Worm (Caenorhabditis elegans) whole organism, young adult: Measurements from ENCODE around the gene K01A12.2.

Experiments
- C06A6.2 ChIP-seq: fragments of 200-800 bp; sonication (Bioruptor generic); conservative IDR thresholded peaks from 2 replicates; pipeline ENCODE4 v1.3.6; 2022; ENCODE audit warnings: missing genetic modification characterization, missing compliant biosample characterization
- F22D6.2 ChIP-seq: sonication (generic microtip); optimal IDR thresholded peaks from 2 replicates; lab custom pipeline; 2016; ENCODE audit warnings: mild to moderate bottlenecking, missing genetic modification characterization, missing compliant biosample characterization
- F23B12.7 ChIP-seq: sonication (generic microtip); optimal IDR thresholded peaks from 2 replicates; lab custom pipeline; 2017; ENCODE audit warnings: missing genetic modification characterization, mild to moderate bottlenecking, missing compliant biosample characterization, antibody characterized with exemption, moderate library complexity; ENCODE audit not compliant: insufficient read depth
- F33H1.4 ChIP-seq: fragments of 200-800 bp; sonication (Bioruptor generic); IDR thresholded peaks from 2 replicates; pipeline ENCODE4 v1.3.6; 2022; ENCODE audit warnings: missing genetic modification reagents, missing genetic modification characterization, missing compliant biosample characterization
- F37B4.10 ChIP-seq: fragments of 200-800 bp; sonication (Bioruptor generic); IDR thresholded peaks from 2 replicates; pipeline ENCODE4 v1.3.6; 2022; ENCODE audit warnings: missing genetic modification characterization, missing compliant biosample characterization
- F52B5.7 ChIP-seq: sonication (generic microtip); optimal IDR thresholded peaks from 2 replicates; lab custom pipeline; 2016; ENCODE audit warnings: mild to moderate bottlenecking, missing genetic modification characterization, missing compliant biosample characterization
- F57A8.1 ChIP-seq: fragments of 200-800 bp; sonication (Bioruptor generic); optimal IDR thresholded peaks from 2 replicates; lab custom pipeline; 2018; ENCODE audit warnings: mild to moderate bottlenecking, missing genetic modification characterization, moderate library complexity, missing compliant biosample characterization
- K12H6.12 ChIP-seq: fragments of 200-800 bp; sonication (Bioruptor generic); optimal IDR thresholded peaks from 2 replicates; lab custom pipeline; 2018; ENCODE audit warnings: mild to moderate bottlenecking, missing genetic modification characterization, missing compliant biosample characterization
- T07F8.4 ChIP-seq: sonication (generic microtip); optimal IDR thresholded peaks from 2 replicates; lab custom pipeline; 2016; ENCODE audit warnings: mild to moderate bottlenecking, missing genetic modification characterization, moderate library complexity, missing compliant biosample characterization
- Y67H2A.10 ChIP-seq: fragments of 200-800 bp; sonication (Bioruptor generic); conservative IDR thresholded peaks from 2 replicates; pipeline ENCODE4 v1.3.6; 2022; ENCODE audit warnings: missing genetic modification reagents, missing genetic modification characterization, missing compliant biosample characterization
- Y79H2A.3 ChIP-seq: fragments of 200-800 bp; sonication (Bioruptor generic); conservative IDR thresholded peaks from 2 replicates; pipeline ENCODE4 v1.3.6; 2022; ENCODE audit warnings: missing genetic modification reagents, missing genetic modification characterization, missing compliant biosample characterization
- Y95B8A.8 ChIP-seq: fragments of 200-800 bp; sonication (Bioruptor generic); IDR thresholded peaks from 2 replicates; pipeline ENCODE4 v1.3.6; 2022; ENCODE audit warnings: missing genetic modification reagents, missing genetic modification characterization, missing compliant biosample characterization
- ZK185.1 ChIP-seq: sonication (generic microtip); optimal IDR thresholded peaks from 2 replicates; lab custom pipeline; 2016; ENCODE audit warnings: mild to moderate bottlenecking, missing genetic modification characterization, missing compliant biosample characterization; ENCODE audit not compliant: poor library complexity, severe bottlenecking
- atf-7 ChIP-seq: sonication (generic microtip); optimal IDR thresholded peaks from 2 replicates; lab custom pipeline; 2017; ENCODE audit warnings: mild to moderate bottlenecking, missing genetic modification characterization, missing compliant biosample characterization
- athp-1 ChIP-seq: sonication (generic microtip); optimal IDR thresholded peaks from 2 replicates; lab custom pipeline; 2017; ENCODE audit warnings: mild to moderate bottlenecking, missing genetic modification characterization, missing compliant biosample characterization
- attf-3 ChIP-seq: fragments of 200-800 bp; sonication (Bioruptor generic); conservative IDR thresholded peaks from 2 replicates; pipeline ENCODE4 v1.3.6; 2022; ENCODE audit warnings: missing genetic modification reagents, missing genetic modification characterization, missing compliant biosample characterization
- bed-2 ChIP-seq: fragments of 200-800 bp; sonication (Bioruptor generic); IDR thresholded peaks from 2 replicates; pipeline ENCODE4 v1.3.6; 2022; ENCODE audit warnings: missing genetic modification reagents, missing genetic modification characterization, missing compliant biosample characterization
- cebp-1 ChIP-seq, 2 experiments: fragments of 200-800 bp in 1 of 2; sonication (Bioruptor generic) in 1 of 2; sonication (generic microtip) in 1 of 2; IDR thresholded peaks in 1 of 2; optimal IDR thresholded peaks in 1 of 2; 2 replicates each; pipeline versions ENCODE4 v1.3.6 to Lab custom; 2017 to 2022; ENCODE audit warnings: missing compliant biosample characterization in 2 of 2, missing genetic modification characterization in 2 of 2, mild to moderate bottlenecking in 1 of 2, missing genetic modification reagents in 1 of 2, moderate library complexity in 1 of 2
- cebp-2 ChIP-seq: fragments of 200-800 bp; sonication (Bioruptor generic); IDR thresholded peaks from 2 replicates; pipeline ENCODE4 v1.3.6; 2022; ENCODE audit warnings: missing genetic modification characterization, missing compliant biosample characterization
- ceh-27 ChIP-seq: fragments of 200-800 bp; sonication (Bioruptor generic); optimal IDR thresholded peaks from 2 replicates; lab custom pipeline; 2018; ENCODE audit warnings: mild to moderate bottlenecking, missing genetic modification characterization, moderate library complexity, missing compliant biosample characterization
- ceh-40 ChIP-seq: fragments of 200-800 bp; sonication (Bioruptor generic); IDR thresholded peaks from 2 replicates; pipeline ENCODE4 v1.3.6; 2022; ENCODE audit warnings: missing genetic modification characterization, missing compliant biosample characterization
- dox-1 ChIP-seq: fragments of 200-800 bp; sonication (Bioruptor generic); IDR thresholded peaks from 2 replicates; pipeline ENCODE4 v1.3.6; 2022; ENCODE audit warnings: missing genetic modification reagents, missing genetic modification characterization, missing compliant biosample characterization
- him-1 ChIP-seq: sonication (generic microtip); optimal IDR thresholded peaks from 2 replicates; lab custom pipeline; 2016; ENCODE audit warnings: missing genotype, missing genetic modification reagents, missing genetic modification characterization, missing compliant biosample characterization
- hlh-12 ChIP-seq: sonication (generic microtip); optimal IDR thresholded peaks from 2 replicates; lab custom pipeline; 2016; ENCODE audit warnings: missing genetic modification characterization, missing compliant biosample characterization
- hmg-1.2 ChIP-seq: fragments of 200-800 bp; sonication (Bioruptor generic); IDR thresholded peaks from 2 replicates; pipeline ENCODE4 v1.3.6; 2022; ENCODE audit warnings: missing genetic modification reagents, missing genetic modification characterization, missing compliant biosample characterization
- hrde-1 ChIP-seq: sonication (generic microtip); optimal IDR thresholded peaks from 2 replicates; lab custom pipeline; 2016; ENCODE audit warnings: missing genetic modification characterization, mild to moderate bottlenecking, missing compliant biosample characterization, moderate library complexity, missing genotype, missing genetic modification reagents, borderline replicate concordance
- hsf-1 ChIP-seq: fragments of 200-800 bp; sonication (Bioruptor generic); IDR thresholded peaks from 2 replicates; pipeline ENCODE4 v1.3.6; 2022; ENCODE audit warnings: missing genetic modification reagents, missing genetic modification characterization, missing compliant biosample characterization
- lag-1 ChIP-seq: fragments of 200-800 bp; sonication (Bioruptor generic); IDR thresholded peaks from 2 replicates; pipeline ENCODE4 v1.3.6; 2022; ENCODE audit warnings: missing genetic modification reagents, missing genetic modification characterization, missing compliant biosample characterization
- lin-26 ChIP-seq: fragments of 200-800 bp; sonication (Bioruptor generic); IDR thresholded peaks from 2 replicates; pipeline ENCODE4 v1.3.6; 2022; ENCODE audit warnings: missing genetic modification reagents, missing genetic modification characterization, missing compliant biosample characterization
- lsl-1 ChIP-seq: fragments of 200-800 bp; sonication (Bioruptor generic); optimal IDR thresholded peaks from 2 replicates; lab custom pipeline; 2018; ENCODE audit warnings: mild to moderate bottlenecking, missing genetic modification characterization, moderate library complexity, missing compliant biosample characterization
- madf-6 ChIP-seq: fragments of 200-800 bp; sonication (Bioruptor generic); IDR thresholded peaks from 2 replicates; pipeline ENCODE4 v1.3.6; 2022; ENCODE audit warnings: missing genetic modification reagents, missing genetic modification characterization, missing compliant biosample characterization
- madf-8 ChIP-seq: fragments of 200-800 bp; sonication (Bioruptor generic); conservative IDR thresholded peaks from 2 replicates; pipeline ENCODE4 v1.3.6; 2022; ENCODE audit warnings: missing genetic modification reagents, missing genetic modification characterization, missing compliant biosample characterization
- nhr-120 ChIP-seq: fragments of 200-800 bp; sonication (Bioruptor generic); IDR thresholded peaks from 2 replicates; pipeline ENCODE4 v1.3.6; 2022; ENCODE audit warnings: missing genetic modification characterization, missing compliant biosample characterization
- nhr-179 ChIP-seq: sonication (generic microtip); optimal IDR thresholded peaks from 2 replicates; lab custom pipeline; 2016; ENCODE audit warnings: mild to moderate bottlenecking, missing genetic modification characterization, missing compliant biosample characterization
- nhr-80 ChIP-seq: sonication (generic microtip); optimal IDR thresholded peaks from 2 replicates; lab custom pipeline; 2016; ENCODE audit warnings: missing genetic modification characterization, missing compliant biosample characterization
- pbrm-1 ChIP-seq: fragments of 200-800 bp; sonication (Bioruptor generic); IDR thresholded peaks from 2 replicates; pipeline ENCODE4 v1.3.6; 2022; ENCODE audit warnings: missing genetic modification reagents, missing genetic modification characterization, missing compliant biosample characterization
- rcor-1 ChIP-seq: fragments of 200-800 bp; sonication (Bioruptor generic); IDR thresholded peaks from 2 replicates; pipeline ENCODE4 v1.3.6; 2022; ENCODE audit warnings: missing genetic modification reagents, missing genetic modification characterization, missing compliant biosample characterization
- repo-1 ChIP-seq: sonication (generic microtip); optimal IDR thresholded peaks from 2 replicates; lab custom pipeline; 2017; ENCODE audit warnings: mild to moderate bottlenecking, missing genetic modification characterization, missing compliant biosample characterization
- rpc-1 ChIP-seq, 2 experiments: fragments of 150-350 bp in 1 of 2; sonication (generic microtip) in 1 of 2; optimal IDR thresholded peaks; 2 replicates each; lab custom pipeline; 2014 to 2018; ENCODE audit warnings: missing biosample characterization in 1 of 2, missing genetic modification characterization in 1 of 2, missing genetic modification reagents in 1 of 2, missing genotype in 1 of 2
- sdz-38 ChIP-seq: sonication (generic microtip); optimal IDR thresholded peaks from 2 replicates; lab custom pipeline; 2016; ENCODE audit warnings: missing genotype, missing genetic modification characterization, missing compliant biosample characterization
- somi-1 ChIP-seq: fragments of 200-800 bp; sonication (Bioruptor generic); optimal IDR thresholded peaks from 2 replicates; lab custom pipeline; 2018; ENCODE audit warnings: mild to moderate bottlenecking, missing genetic modification characterization, missing compliant biosample characterization
- unc-130 ChIP-seq: sonication (generic microtip); optimal IDR thresholded peaks from 2 replicates; lab custom pipeline; 2016; ENCODE audit warnings: missing genetic modification reagents, missing genetic modification characterization, missing compliant biosample characterization
- xnd-1 ChIP-seq: sonication (generic microtip); optimal IDR thresholded peaks from 2 replicates; lab custom pipeline; 2016; ENCODE audit warnings: missing genotype, missing genetic modification reagents, missing genetic modification characterization, missing compliant biosample characterization
- ztf-18 ChIP-seq: sonication (generic microtip); optimal IDR thresholded peaks from 2 replicates; lab custom pipeline; 2016; ENCODE audit warnings: missing genotype, mild to moderate bottlenecking, missing genetic modification characterization, missing compliant biosample characterization
- ztf-28 ChIP-seq: fragments of 200-800 bp; sonication (Bioruptor generic); IDR thresholded peaks from 2 replicates; pipeline ENCODE4 v1.3.6; 2022; ENCODE audit warnings: missing genetic modification reagents, missing genetic modification characterization, missing compliant biosample characterization

The K01A12.2 gene

DNA sequence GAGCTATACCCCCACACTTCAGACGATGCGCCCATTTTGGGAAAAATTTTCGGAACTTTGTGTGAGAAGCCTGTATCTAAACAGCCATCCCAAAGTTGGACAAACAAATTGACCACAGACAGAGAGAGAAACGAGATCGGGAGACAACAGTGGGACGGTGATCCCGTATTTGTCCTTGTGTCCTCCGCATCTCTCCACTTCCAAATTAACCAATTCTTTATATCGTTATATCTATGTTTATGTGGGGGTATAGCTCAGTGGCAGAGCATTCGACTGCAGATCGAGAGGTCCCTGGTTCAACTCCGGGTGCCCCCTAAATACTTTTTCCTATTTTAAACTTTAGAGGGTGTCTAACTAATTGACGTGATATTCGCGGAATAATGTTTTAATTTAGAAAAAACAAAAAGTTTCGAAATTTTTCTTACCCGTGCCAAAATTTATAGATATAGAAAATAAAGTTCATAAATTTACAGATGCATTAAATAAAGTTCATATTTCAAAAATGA is 25.6 kb downstream of the K01A12.2 start (continued):
- TF ChIP-seq rpc-1 (optimal IDR thresholded peaks at IDR 0.05; lab: Kevin White, UChicago): peak; percentile 88
- peak; percentile 97 for TF ChIP-seq rpc-1 (tag; optimal IDR thresholded peaks at IDR 0.05; lab: Kevin White, UChicago)
- TF ChIP-seq F57A8.1 (GFP tag; lab: Kevin White, UChicago): peak; percentile 61
- peak; percentile 35; the same call in 1 of the 2 replicates for TF ChIP-seq rcor-1 (GFP tag; lab: Robert Waterston, UW)
- peak; percentile 80; the same call in 1 of the 2 replicates for TF ChIP-seq cebp-2 (GFP tag; lab: Robert Waterston, UW)
- TF ChIP-seq sdz-38 (tag; lab: Kevin White, UChicago): no peak
- 0 out of 2 replicates have a peak, but pooled peaks have one; percentile 6 for TF ChIP-seq F37B4.10 (GFP tag; lab: Robert Waterston, UW)
- TF ChIP-seq Y95B8A.8: no peak
- TF ChIP-seq lsl-1 (GFP tag; lab: Kevin White, UChicago): no peak
- peak; percentile 36 for TF ChIP-seq unc-130 (GFP tag; lab: Kevin White, UChicago)
- TF ChIP-seq lag-1 (GFP tag; lab: Robert Waterston, UW): no peak
- TF ChIP-seq K12H6.12 (tag; lab: Kevin White, UChicago): no peak
- TF ChIP-seq T07F8.4 (tag; lab: Kevin White, UChicago): peak; percentile 62
- TF ChIP-seq, all 124 proteins: peak for 56

DNA sequence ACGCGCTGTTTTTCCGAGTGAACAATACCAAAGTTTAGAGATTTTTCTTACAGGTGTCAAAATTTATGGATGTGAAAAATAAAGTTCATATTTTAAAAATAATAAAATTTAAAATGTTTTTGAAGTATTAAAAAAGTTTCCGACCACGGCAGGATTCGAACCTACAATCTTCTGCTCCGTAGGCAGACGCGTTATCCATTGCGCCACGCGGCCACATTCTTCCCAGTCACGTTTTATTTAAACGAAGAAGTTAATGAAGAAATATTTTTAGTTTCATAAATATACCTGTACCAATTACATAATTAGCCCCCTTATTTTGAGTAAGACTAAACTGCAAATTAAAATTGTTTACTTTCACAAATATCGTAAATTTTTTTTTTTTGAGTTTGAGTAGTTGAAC is 27.5 kb downstream of the K01A12.2 start:
- TF ChIP-seq T07F8.4 (tag; lab: Kevin White, UChicago) (no peak), him-1 (tag; lab: Kevin White, UChicago) (peak; percentile 60), sdz-38 (tag; lab: Kevin White, UChicago) (no peak), F52B5.7 (tag; lab: Kevin White, UChicago) (no peak), ztf-28 (peak; percentile 17; the same call in 1 of the 2 replicates), Y79H2A.3 (GFP tag; lab: Robert Waterston, UW) (no peak), cebp-1 (GFP tag; IDR thresholded peaks at IDR 0.05; lab: Robert Waterston, UW) (no peak), cebp-1 (tag; optimal IDR thresholded peaks at IDR 0.05; lab: Kevin White, UChicago) (peak; percentile 37), F23B12.7 (tag; lab: Kevin White, UChicago) (peak; percentile 65), dox-1 (GFP tag; lab: Robert Waterston, UW) (peak; percentile 41; the same call in 1 of the 2 replicates), ceh-27 (no peak), F22D6.2 (tag; lab: Kevin White, UChicago) (no peak), madf-8 (GFP tag; lab: Robert Waterston, UW) (no peak), ztf-18 (tag; lab: Kevin White, UChicago) (peak; percentile 51), hlh-12 (tag; lab: Kevin White, UChicago) (peak; percentile 71), nhr-179 (tag; lab: Kevin White, UChicago) (no peak), hmg-1.2 (GFP tag; lab: Robert Waterston, UW) (peak; percentile 69), atf-7 (tag; lab: Kevin White, UChicago) (no peak), xnd-1 (tag; lab: Kevin White, UChicago) (no peak), F33H1.4 (no peak), ZK185.1 (tag; lab: Kevin White, UChicago) (peak; percentile 71), Y67H2A.10 (GFP tag; lab: Robert Waterston, UW) (no peak; the same call in 1 of the 2 replicates), F37B4.10 (GFP tag; lab: Robert Waterston, UW) (no peak), K12H6.12 (tag; lab: Kevin White, UChicago) (no peak), hrde-1 (tag; lab: Kevin White, UChicago) (peak; percentile 43), lin-26 (GFP tag; lab: Robert Waterston, UW) (peak; percentile 88), C06A6.2 (GFP tag; lab: Robert Waterston, UW) (no peak), pbrm-1 (GFP tag; lab: Robert Waterston, UW) (peak; percentile 82), lsl-1 (GFP tag; lab: Kevin White, UChicago) (no peak), attf-3 (no peak), hsf-1 (GFP tag; lab: Robert Waterston, UW) (no peak; the same call in 1 of the 2 replicates), repo-1 (tag; lab: Kevin White, UChicago) (peak; percentile 31), madf-6 (peak; percentile 30; the same call in 1 of the 2 replicates), ceh-40 (GFP tag; lab: Robert Waterston, UW) (0 out of 2 replicates have a peak, but pooled peaks have one; percentile 54), bed-2 (no peak), nhr-80 (peak; percentile 7), athp-1 (tag; lab: Kevin White, UChicago) (peak; percentile 42), somi-1 (GFP tag; lab: Kevin White, UChicago) (no peak), nhr-120 (GFP tag; lab: Robert Waterston, UW) (no peak)
